Fruit fly (Drosophila melanogaster): ENCODE results near the gene CG15202.

Gene CG15202

DNA sequence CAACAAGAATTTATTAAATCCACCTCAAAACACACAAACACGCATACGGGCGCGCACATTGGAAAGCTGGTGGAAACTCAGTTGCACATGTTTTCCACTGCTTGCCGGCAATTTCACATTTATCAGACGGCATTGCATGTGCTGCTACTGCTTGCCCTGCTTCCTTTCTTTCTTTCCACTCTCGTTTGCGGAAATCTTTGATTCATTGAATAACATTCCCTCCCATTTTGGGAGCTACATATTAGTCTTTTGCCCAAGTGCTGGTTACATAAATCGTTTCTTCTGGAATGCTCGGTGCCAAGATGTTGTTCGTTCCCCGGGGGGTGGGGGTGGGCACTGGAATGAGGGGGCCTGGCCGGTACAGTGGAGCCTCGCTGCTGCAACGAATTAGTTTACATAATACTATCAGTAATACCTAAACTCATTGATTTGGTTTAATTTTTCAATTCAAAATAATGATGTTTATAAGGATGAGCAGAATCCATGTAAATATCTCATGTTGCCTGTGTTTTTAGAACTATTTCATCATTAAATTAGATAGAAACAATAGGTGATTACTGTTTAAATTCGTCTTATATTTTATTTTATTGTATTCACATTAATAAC is 33.4 kb upstream of the CG15202 start (continued):
- TF ChIP-seq knrl (GFP tag; IDR thresholded peaks at IDR 0.05; ENCODE audit: partially characterized antibody) (no peak), az2 (GFP tag; optimal IDR thresholded peaks at IDR 0.05) (no peak), CG14014 (GFP tag; IDR thresholded peaks at IDR 0.05) (peak; percentile 19; the same call in 1 of the 2 replicates), CoRest (tag; optimal IDR thresholded peaks at IDR 0.05) (peak; percentile 9), CG9817 (tag; optimal IDR thresholded peaks at IDR 0.05) (peak; percentile 6), crol (GFP tag; IDR thresholded peaks at IDR 0.05) (0 out of 2 replicates have a peak, but pooled peaks have one; percentile 16), CG1647 (GFP tag; optimal IDR thresholded peaks at IDR 0.05) (no peak), tll (GFP tag; optimal IDR thresholded peaks at IDR 0.05) (no peak), sug (tag; optimal IDR thresholded peaks at IDR 0.05) (no peak), CG17328 (GFP tag; IDR thresholded peaks at IDR 0.05) (0 out of 2 replicates have a peak, but pooled peaks have one; percentile 12), Gug (GFP tag; IDR thresholded peaks at IDR 0.05) (peak; percentile 12; the same call in 1 of the 4 replicates), CG16815 (GFP tag; optimal IDR thresholded peaks at IDR 0.05) (no peak), grau (tag; optimal IDR thresholded peaks at IDR 0.05) (peak; percentile 92), CG18599 (GFP tag; optimal IDR thresholded peaks at IDR 0.05) (peak; percentile 22), CG10959 (GFP tag; IDR thresholded peaks at IDR 0.05) (no peak), Drgx (GFP tag; IDR thresholded peaks at IDR 0.05) (peak; percentile 16; the same call in 1 of the 2 replicates), trh (GFP tag; optimal IDR thresholded peaks at IDR 0.05) (no peak), Six4 (GFP tag; optimal IDR thresholded peaks at IDR 0.05) (peak; percentile 25), Chrac-16 (GFP tag; optimal IDR thresholded peaks at IDR 0.05) (no peak), CG17361 (GFP tag; IDR thresholded peaks at IDR 0.05) (no peak), CG6813 (GFP tag; optimal IDR thresholded peaks at IDR 0.05) (no peak), CG3838 (GFP tag; optimal IDR thresholded peaks at IDR 0.05) (no peak), CG3281 (GFP tag; optimal IDR thresholded peaks at IDR 0.05) (no peak), CG10979 (tag; optimal IDR thresholded peaks at IDR 0.05) (no peak), Taf1 (GFP tag; IDR thresholded peaks at IDR 0.05) (no peak), prd (optimal IDR thresholded peaks at IDR 0.05) (no peak), prd (GFP tag; IDR thresholded peaks at IDR 0.05) (peak; percentile 36; the same call in 1 of the 3 replicates), Adf1 (GFP tag; IDR thresholded peaks at IDR 0.05) (no peak), hb (GFP tag; IDR thresholded peaks at IDR 0.05; ENCODE audit: partially characterized antibody) (no peak), CG12104 (GFP tag; optimal IDR thresholded peaks at IDR 0.05) (no peak), Lpt (GFP tag; optimal IDR thresholded peaks at IDR 0.05) (no peak), CG11398 (GFP tag; optimal IDR thresholded peaks at IDR 0.05) (no peak), CG13296 (GFP tag; optimal IDR thresholded peaks at IDR 0.05) (no peak), CG7271 (tag; optimal IDR thresholded peaks at IDR 0.05) (no peak), dmrt11E (tag; optimal IDR thresholded peaks at IDR 0.05) (no peak), Tbp (GFP tag; optimal IDR thresholded peaks at IDR 0.05) (no peak), CG16813 (GFP tag; IDR thresholded peaks at IDR 0.05; ENCODE audit: partially characterized antibody) (no peak), ara (GFP tag; IDR thresholded peaks at IDR 0.05) (no peak), CG32772 (GFP tag; IDR thresholded peaks at IDR 0.05) (no peak), yki (optimal IDR thresholded peaks at IDR 0.05) (no peak), CG33557 (GFP tag; optimal IDR thresholded peaks at IDR 0.05) (no peak), D (optimal IDR thresholded peaks at IDR 0.05) (no peak), D (GFP tag; optimal IDR thresholded peaks at IDR 0.05) (no peak), CG8290 (GFP tag; optimal IDR thresholded peaks at IDR 0.05) (no peak), CG8290 (tag; optimal IDR thresholded peaks at IDR 0.05) (peak in 1 of 2 experiments; percentile 16), pan (optimal IDR thresholded peaks at IDR 0.05) (no peak), pan (GFP tag; optimal IDR thresholded peaks at IDR 0.05 in 1 of 2, IDR thresholded peaks at IDR 0.05 in 1 of 2) (peak in 1 of 2 experiments; percentile 56), ERR (GFP tag; optimal IDR thresholded peaks at IDR 0.05) (no peak), salm (tag; optimal IDR thresholded peaks at IDR 0.05) (no peak), CG11696 (GFP tag; IDR thresholded peaks at IDR 0.05) (no peak), slbo (GFP tag; IDR thresholded peaks at IDR 0.05) (0 out of 2 replicates have a peak, but pooled peaks have one; percentile 7), Sox100B (GFP tag; optimal IDR thresholded peaks at IDR 0.05) (no peak)

Data from whole organism, embryonic.